Worm (Caenorhabditis elegans): Measurements from ENCODE around the gene mif-4.

The mif-4 gene

ce11 chrIV:6333915-6334314, 1.9 kb downstream of the mif-4 start, which contains the start of gene blos-2:
TSS of gene blos-2 (plus strand) at chrIV:6334215.
- TF ChIP-seq sem-2 (GFP tag; optimal IDR thresholded peaks at IDR 0.05) (no peak), mls-2 (tag; optimal IDR thresholded peaks at IDR 0.05) (no peak), blmp-1 (tag; optimal IDR thresholded peaks at IDR 0.05) (no peak), elt-1 (tag; optimal IDR thresholded peaks at IDR 0.05; ENCODE audit: borderline replicate concordance, insufficient read depth) (no peak), ceh-83 (GFP tag; optimal IDR thresholded peaks at IDR 0.05) (no peak), nhr-2 (tag; optimal IDR thresholded peaks at IDR 0.05) (no peak), zip-8 (tag; optimal IDR thresholded peaks at IDR 0.05) (no peak), pha-4 (tag; optimal IDR thresholded peaks at IDR 0.05) (no peak), ceh-43 (GFP tag; optimal IDR thresholded peaks at IDR 0.05) (no peak)

ce11 chrIV:6330790-6331189, 5.0 kb downstream of the mif-4 start:
- TF ChIP-seq ham-2 (GFP tag; optimal IDR thresholded peaks at IDR 0.05) = no peak
- no peak for TF ChIP-seq nhr-76 (tag; optimal IDR thresholded peaks at IDR 0.05)
- TF ChIP-seq mls-2 (tag; optimal IDR thresholded peaks at IDR 0.05) = no peak
- peak; percentile 49 for TF ChIP-seq unc-62 (GFP tag; optimal IDR thresholded peaks at IDR 0.05)
- no peak for TF ChIP-seq lin-32 (GFP tag; optimal IDR thresholded peaks at IDR 0.05)
- no peak for TF ChIP-seq ceh-83 (GFP tag; optimal IDR thresholded peaks at IDR 0.05)
- no peak for TF ChIP-seq snpc-4 (tag; optimal IDR thresholded peaks at IDR 0.05)
- no peak for TF ChIP-seq sem-2 (GFP tag; optimal IDR thresholded peaks at IDR 0.05)
- peak; percentile 12 for TF ChIP-seq unc-120 (tag; optimal IDR thresholded peaks at IDR 0.05; ENCODE audit: poor library complexity, severe bottlenecking)
- TF ChIP-seq pha-4 (tag; optimal IDR thresholded peaks at IDR 0.05) = no peak

ce11 chrIV:6329339-6329738, 6.5 kb downstream of the mif-4 start, which contains the start of gene seu-1:
TSS of gene seu-1 (plus strand) at chrIV:6329639.
- TF ChIP-seq mls-2 (tag; optimal IDR thresholded peaks at IDR 0.05) (no peak), nhr-28 (tag; optimal IDR thresholded peaks at IDR 0.05) (no peak), pha-4 (tag; optimal IDR thresholded peaks at IDR 0.05) (no peak), ces-1 (GFP tag; optimal IDR thresholded peaks at IDR 0.05) (no peak), drap-1 (GFP tag; optimal IDR thresholded peaks at IDR 0.05) (no peak), sem-2 (GFP tag; optimal IDR thresholded peaks at IDR 0.05) (no peak), lsy-2 (tag; optimal IDR thresholded peaks at IDR 0.05) (no peak), cnd-1 (tag; optimal IDR thresholded peaks at IDR 0.05) (no peak), flh-1 (GFP tag; optimal IDR thresholded peaks at IDR 0.05) (no peak), lin-13 (tag; optimal IDR thresholded peaks at IDR 0.05) (no peak), unc-62 (GFP tag; optimal IDR thresholded peaks at IDR 0.05) (no peak), ceh-43 (GFP tag; optimal IDR thresholded peaks at IDR 0.05) (no peak), zip-8 (tag; optimal IDR thresholded peaks at IDR 0.05) (no peak), ceh-83 (GFP tag; optimal IDR thresholded peaks at IDR 0.05) (no peak), snpc-4 (tag; optimal IDR thresholded peaks at IDR 0.05) (no peak), M03D4.4 (tag; optimal IDR thresholded peaks at IDR 0.05) (no peak), tbx-8 (GFP tag; optimal IDR thresholded peaks at IDR 0.05) (no peak), mep-1 (tag; optimal IDR thresholded peaks at IDR 0.05) (no peak), elt-1 (tag; optimal IDR thresholded peaks at IDR 0.05; ENCODE audit: borderline replicate concordance, insufficient read depth) (no peak), unc-39 (tag; optimal IDR thresholded peaks at IDR 0.05) (no peak)

- TF ChIP-seq lin-32 (GFP tag; optimal IDR thresholded peaks at IDR 0.05) = no peak
- no peak for TF ChIP-seq ces-1 (GFP tag; optimal IDR thresholded peaks at IDR 0.05)
- no peak for TF ChIP-seq ceh-83 (GFP tag; optimal IDR thresholded peaks at IDR 0.05)
- no peak for TF ChIP-seq mep-1 (tag; optimal IDR thresholded peaks at IDR 0.05)
- no peak for TF ChIP-seq blmp-1 (tag; optimal IDR thresholded peaks at IDR 0.05)
- no peak for TF ChIP-seq hlh-1 (tag; optimal IDR thresholded peaks at IDR 0.05)
- no peak for TF ChIP-seq unc-62 (GFP tag; optimal IDR thresholded peaks at IDR 0.05)
- no peak for TF ChIP-seq mab-5 (tag; optimal IDR thresholded peaks at IDR 0.05)
- TF ChIP-seq pha-4 (tag; optimal IDR thresholded peaks at IDR 0.05) = no peak
- no peak for TF ChIP-seq lin-13 (tag; optimal IDR thresholded peaks at IDR 0.05)
- no peak for TF ChIP-seq nhr-2 (tag; optimal IDR thresholded peaks at IDR 0.05)
Measured at ce11 chrIV:6328198-6328597, 7.6 kb downstream of the mif-4 start.

- TF ChIP-seq ceh-39 (tag; optimal IDR thresholded peaks at IDR 0.05) = peak; percentile 55
- peak; percentile 15 for TF ChIP-seq elt-1 (tag; optimal IDR thresholded peaks at IDR 0.05; ENCODE audit: borderline replicate concordance, insufficient read depth)
- peak; percentile 25 for TF ChIP-seq mep-1 (tag; optimal IDR thresholded peaks at IDR 0.05)
- TF ChIP-seq snpc-4 (tag; optimal IDR thresholded peaks at IDR 0.05) = no peak
- TF ChIP-seq ceh-83 (GFP tag; optimal IDR thresholded peaks at IDR 0.05) = no peak
- TF ChIP-seq zip-8 (tag; optimal IDR thresholded peaks at IDR 0.05) = no peak
- TF ChIP-seq unc-39 (tag; optimal IDR thresholded peaks at IDR 0.05) = no peak
- no peak for TF ChIP-seq elt-3 (tag; optimal IDR thresholded peaks at IDR 0.05)
- no peak for TF ChIP-seq lin-13 (tag; optimal IDR thresholded peaks at IDR 0.05)
- peak; percentile 73 for TF ChIP-seq ces-1 (GFP tag; optimal IDR thresholded peaks at IDR 0.05)
- TF ChIP-seq cnd-1 (tag; optimal IDR thresholded peaks at IDR 0.05) = no peak
- no peak for TF ChIP-seq nhr-12 (tag; optimal IDR thresholded peaks at IDR 0.05)
Measured at ce11 chrIV:6327363-6328015, 8.3 kb downstream of the mif-4 start.
